Fruit fly (Drosophila melanogaster) whole organism, embryonic: ENCODE results near the gene JMJD5.
A peak's percentile ranks its signal among the peaks of the same experiment; 100 is the strongest.

Experiments
- Atf3 ChIP-seq: fragments of 200-800 bp; sonication (Bioruptor generic); optimal IDR thresholded peaks from 3 replicates; lab custom pipeline; 2016; ENCODE audit warnings: missing biosample characterization, missing genetic modification characterization
- CG12769 ChIP-seq: fragments of 200-800 bp; sonication (Bioruptor generic); optimal IDR thresholded peaks from 2 replicates; lab custom pipeline; 2019; ENCODE audit warnings: missing biosample characterization, mild to moderate bottlenecking, missing genetic modification characterization, moderate library complexity
- CG13424 ChIP-seq: fragments of 200-800 bp; sonication (Bioruptor generic); optimal IDR thresholded peaks from 2 replicates; lab custom pipeline; 2019; ENCODE audit warnings: missing biosample characterization, mild to moderate bottlenecking, missing genetic modification characterization, moderate library complexity
- CG14965 ChIP-seq: fragments of 200-800 bp; sonication (Bioruptor generic); optimal IDR thresholded peaks from 2 replicates; lab custom pipeline; 2016; ENCODE audit warnings: missing biosample characterization, missing genetic modification characterization, borderline replicate concordance
- CG15514 ChIP-seq: fragments of 200-800 bp; sonication (Bioruptor generic); optimal IDR thresholded peaks from 3 replicates; lab custom pipeline; 2017; ENCODE audit warnings: missing biosample characterization, missing genetic modification characterization, mild to moderate bottlenecking, moderate library complexity, missing genetic modification reagents
- CG17359 ChIP-seq: fragments of 200-800 bp; sonication (Bioruptor generic); optimal IDR thresholded peaks from 3 replicates; lab custom pipeline; 2018; ENCODE audit warnings: missing biosample characterization, mild to moderate bottlenecking, missing genetic modification characterization, moderate library complexity
- CG17385 ChIP-seq: fragments of 200-800 bp; sonication (Bioruptor generic); optimal IDR thresholded peaks from 3 replicates; lab custom pipeline; 2018; ENCODE audit warnings: missing biosample characterization, mild to moderate bottlenecking, missing genetic modification characterization
- CG17612 ChIP-seq: fragments of 200-800 bp; sonication (Bioruptor generic); IDR thresholded peaks from 2 replicates; pipeline ENCODE4 v1.3.6; 2022; ENCODE audit warnings: missing biosample characterization, missing genetic modification characterization
- CG1792 ChIP-seq: fragments of 200-800 bp; sonication (Bioruptor generic); optimal IDR thresholded peaks from 2 replicates; lab custom pipeline; 2016; ENCODE audit warnings: missing biosample characterization, missing genetic modification characterization
- CG18262 ChIP-seq: fragments of 200-800 bp; optimal IDR thresholded peaks from 3 replicates; lab custom pipeline; 2019; ENCODE audit warnings: missing biosample characterization, mild to moderate bottlenecking, missing genetic modification characterization, moderate library complexity
- CG18764 ChIP-seq: fragments of 200-800 bp; sonication (Bioruptor generic); optimal IDR thresholded peaks from 3 replicates; lab custom pipeline; 2016; ENCODE audit warnings: missing biosample characterization, missing genetic modification characterization
- CG2712 ChIP-seq: fragments of 200-800 bp; optimal IDR thresholded peaks from 3 replicates; lab custom pipeline; 2019; ENCODE audit warnings: missing biosample characterization, mild to moderate bottlenecking, missing genetic modification characterization, moderate library complexity
- CG31224 ChIP-seq: fragments of 200-800 bp; sonication (Bioruptor generic); IDR thresholded peaks from 2 replicates; pipeline ENCODE4 v1.3.6; 2022; ENCODE audit warnings: missing biosample characterization, missing genetic modification characterization
- CG4424 ChIP-seq: fragments of 200-800 bp; sonication (Bioruptor generic); optimal IDR thresholded peaks from 3 replicates; lab custom pipeline; 2016; ENCODE audit warnings: missing biosample characterization, missing genetic modification characterization
- CG5953 ChIP-seq: fragments of 200-800 bp; sonication (Bioruptor generic); IDR thresholded peaks from 2 replicates; pipeline ENCODE4 v1.3.6; 2022; ENCODE audit warnings: missing biosample characterization, missing genetic modification characterization
- CG6272 ChIP-seq: fragments of 200-800 bp; sonication (Bioruptor generic); IDR thresholded peaks from 2 replicates; pipeline ENCODE4 v1.3.6; 2022; ENCODE audit warnings: missing biosample characterization, missing genetic modification characterization
- CG9609 ChIP-seq: fragments of 200-800 bp; sonication (Bioruptor generic); optimal IDR thresholded peaks from 3 replicates; lab custom pipeline; 2016; ENCODE audit warnings: missing biosample characterization, missing genetic modification characterization
- Dek ChIP-seq: fragments of 200-800 bp; sonication (Bioruptor generic); optimal IDR thresholded peaks from 3 replicates; lab custom pipeline; 2019; ENCODE audit warnings: missing biosample characterization, mild to moderate bottlenecking, missing genetic modification characterization, moderate library complexity
- Gsc ChIP-seq: fragments of 200-800 bp; sonication (Bioruptor generic); IDR thresholded peaks from 2 replicates; pipeline ENCODE4 v1.3.6; 2022; ENCODE audit warnings: missing biosample characterization, missing genetic modification characterization
- NK7.1 ChIP-seq: fragments of 200-800 bp; sonication (Bioruptor generic); optimal IDR thresholded peaks from 3 replicates; lab custom pipeline; 2016; ENCODE audit warnings: missing biosample characterization, missing genetic modification characterization
- Stat92E ChIP-seq, 3 experiments: fragments of >200 bp in 2 of 3; fragments of 200-800 bp in 1 of 3; sonication (Bioruptor generic) in 1 of 3; optimal IDR thresholded peaks; 2 replicates each; lab custom pipeline; 2017 to 2019; ENCODE audit warnings: missing biosample characterization in 3 of 3, missing genetic modification characterization in 3 of 3, mild to moderate bottlenecking in 1 of 3, moderate library complexity in 1 of 3
- TFAM ChIP-seq: fragments of 200-800 bp; sonication (Bioruptor generic); optimal IDR thresholded peaks from 2 replicates; lab custom pipeline; 2017; ENCODE audit warnings: missing biosample characterization, missing genetic modification characterization, inconsistent platforms
- amos ChIP-seq: fragments of 200-800 bp; sonication (Bioruptor generic); IDR thresholded peaks from 2 replicates; pipeline ENCODE4 v1.3.6; 2022; ENCODE audit warnings: missing biosample characterization, missing genetic modification characterization; ENCODE audit not compliant: partially characterized antibody
- ap ChIP-seq: fragments of 200-800 bp; sonication (Bioruptor generic); IDR thresholded peaks from 2 replicates; pipeline ENCODE4 v1.3.6; 2022; ENCODE audit warnings: missing biosample characterization, missing genetic modification characterization
- bsh ChIP-seq, 2 experiments: fragments of 200-800 bp; sonication (Bioruptor generic); optimal IDR thresholded peaks; 2 replicates each; lab custom pipeline; 2017 to 2018; ENCODE audit warnings: mild to moderate bottlenecking in 2 of 2, missing biosample characterization in 2 of 2, missing genetic modification characterization in 2 of 2, moderate library complexity in 1 of 2
- dmrt99B ChIP-seq: fragments of 200-800 bp; sonication (Bioruptor generic); optimal IDR thresholded peaks from 2 replicates; lab custom pipeline; 2018; ENCODE audit warnings: missing biosample characterization, mild to moderate bottlenecking, missing genetic modification characterization, moderate library complexity
- fu2 ChIP-seq: fragments of 200-800 bp; sonication (Bioruptor generic); optimal IDR thresholded peaks from 2 replicates; lab custom pipeline; 2016; ENCODE audit warnings: missing biosample characterization, missing genetic modification characterization
- grn ChIP-seq: fragments of 200-800 bp; sonication (Bioruptor generic); optimal IDR thresholded peaks from 3 replicates; lab custom pipeline; 2017; ENCODE audit warnings: missing biosample characterization, missing genetic modification characterization
- hkb ChIP-seq, 2 experiments: fragments of 200-800 bp in 1 of 2; fragments of >200 bp in 1 of 2; sonication (Bioruptor generic) in 1 of 2; IDR thresholded peaks in 1 of 2; optimal IDR thresholded peaks in 1 of 2; 2 replicates each; pipeline versions ENCODE4 v1.3.6 to Lab custom; 2017 to 2022; ENCODE audit warnings: missing biosample characterization in 1 of 2, missing genetic modification characterization in 1 of 2
- hth ChIP-seq: fragments of >200 bp; optimal IDR thresholded peaks from 2 replicates; lab custom pipeline; 2017; ENCODE audit warnings: inconsistent platforms
- jigr1 ChIP-seq: fragments of 200-800 bp; sonication (Bioruptor generic); IDR thresholded peaks from 3 replicates; pipeline ENCODE4 v1.3.6; 2022; ENCODE audit warnings: missing biosample characterization, missing genetic modification characterization
- kah ChIP-seq: fragments of 200-800 bp; sonication (Bioruptor generic); optimal IDR thresholded peaks from 2 replicates; lab custom pipeline; 2018; ENCODE audit warnings: missing biosample characterization, mild to moderate bottlenecking, missing genetic modification characterization
- lmd ChIP-seq: fragments of 200-800 bp; sonication (Bioruptor generic); IDR thresholded peaks from 2 replicates; pipeline ENCODE4 v1.3.6; 2022; ENCODE audit warnings: missing biosample characterization, missing genetic modification characterization
- peb ChIP-seq: fragments of 200-800 bp; sonication (Bioruptor generic); IDR thresholded peaks from 2 replicates; pipeline ENCODE4 v1.3.6; 2022; ENCODE audit warnings: missing biosample characterization, missing genetic modification characterization
- salm ChIP-seq: fragments of 200-800 bp; sonication (Bioruptor generic); optimal IDR thresholded peaks from 2 replicates; lab custom pipeline; 2018; ENCODE audit warnings: missing biosample characterization, mild to moderate bottlenecking, missing genetic modification characterization
- sens ChIP-seq: fragments of 200-800 bp; sonication (Bioruptor generic); peaks from one replicate; lab custom pipeline; 2016; ENCODE audit warnings: missing biosample characterization, missing genetic modification characterization
- shn ChIP-seq: fragments of 200-800 bp; sonication (Bioruptor generic); optimal IDR thresholded peaks from 3 replicates; lab custom pipeline; 2016; ENCODE audit warnings: missing biosample characterization, missing genetic modification characterization
- slp2 ChIP-seq: fragments of 200-800 bp; sonication (Bioruptor generic); optimal IDR thresholded peaks from 2 replicates; lab custom pipeline; 2016; ENCODE audit warnings: missing biosample characterization, missing genetic modification characterization
- toy ChIP-seq: fragments of 200-800 bp; sonication (Bioruptor generic); IDR thresholded peaks from 2 replicates; pipeline ENCODE4 v1.3.6; 2022; ENCODE audit warnings: missing biosample characterization, missing genetic modification characterization
- unc-4 ChIP-seq: fragments of 200-800 bp; sonication (Bioruptor generic); IDR thresholded peaks from 2 replicates; pipeline ENCODE4 v1.3.6; 2022; ENCODE audit warnings: missing biosample characterization, missing genetic modification characterization; ENCODE audit not compliant: partially characterized antibody
- wek ChIP-seq: fragments of 200-800 bp; sonication (Bioruptor generic); optimal IDR thresholded peaks from 3 replicates; lab custom pipeline; 2018; ENCODE audit warnings: missing biosample characterization, mild to moderate bottlenecking, missing genetic modification characterization, moderate library complexity

The JMJD5 gene

DNA sequence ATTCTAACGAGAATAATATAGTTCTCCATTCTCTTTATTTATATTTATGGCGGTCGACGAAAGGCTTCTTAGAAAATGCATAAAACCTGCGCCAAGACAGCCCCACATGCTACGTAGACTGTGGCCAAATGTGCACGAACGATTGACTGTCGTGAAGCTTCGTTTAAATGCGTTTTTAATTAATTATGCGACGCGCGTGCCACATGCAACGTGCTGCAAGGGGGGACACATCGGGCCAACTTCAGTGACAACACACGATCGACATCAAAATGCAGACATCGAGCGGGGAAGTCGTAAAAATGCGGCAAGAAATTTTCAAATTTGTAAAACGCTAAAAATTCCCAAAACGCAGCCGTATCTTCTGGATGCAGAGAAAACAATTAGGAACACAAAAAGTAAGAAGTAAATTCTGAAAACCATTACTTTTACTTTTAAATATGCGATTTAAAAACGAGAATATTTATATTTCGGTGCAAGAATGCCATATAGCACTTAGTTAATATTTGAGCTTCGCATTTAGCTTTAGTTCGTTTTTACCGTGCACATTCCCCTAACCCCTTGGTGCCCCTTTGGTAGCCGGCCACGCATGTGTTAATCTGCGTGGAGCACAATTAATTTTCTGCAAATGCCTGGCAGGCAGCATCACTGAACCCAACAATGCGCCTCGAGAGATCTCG lies 41.2 kb downstream of the JMJD5 start (continued):
- TF ChIP-seq dmrt99B (tag; lab: Kevin White, UChicago) (peak; percentile 59), Stat92E (GFP tag; optimal IDR thresholded peaks at IDR 0.05; lab: Kevin White, UChicago) (no peak), CG13424 (peak; percentile 5), CG17359 (tag; lab: Kevin White, UChicago) (peak; percentile 49), NK7.1 (GFP tag; lab: Kevin White, UChicago) (no peak), CG18764 (GFP tag; lab: Kevin White, UChicago) (peak; percentile 13), Gsc (GFP tag; lab: Robert Waterston, UW) (no peak), grn (GFP tag; lab: Kevin White, UChicago) (no peak), CG5953 (GFP tag; lab: Robert Waterston, UW) (0 out of 2 replicates have a peak, but pooled peaks have one; percentile 23), CG17612 (GFP tag; lab: Robert Waterston, UW) (no peak), CG14965 (GFP tag; lab: Kevin White, UChicago) (no peak), toy (GFP tag; lab: Robert Waterston, UW) (no peak), amos (no peak), CG6272 (GFP tag; lab: Robert Waterston, UW) (no peak), CG1792 (no peak), CG15514 (GFP tag; lab: Kevin White, UChicago) (no peak), ap (no peak; the same call in 1 of the 2 replicates), lmd (0 out of 2 replicates have a peak, but pooled peaks have one; percentile 17), peb (no peak), CG4424 (GFP tag; lab: Kevin White, UChicago) (peak; percentile 31), CG18262 (tag; lab: Kevin White, UChicago) (peak; percentile 64), TFAM (GFP tag; lab: Kevin White, UChicago) (no peak), hth (lab: Kevin White, UChicago) (no peak), CG9609 (GFP tag; lab: Kevin White, UChicago) (no peak), Atf3 (no peak), kah (GFP tag; lab: Kevin White, UChicago) (no peak), CG17385 (GFP tag; lab: Kevin White, UChicago) (peak; percentile 19), fu2 (GFP tag; lab: Kevin White, UChicago) (no peak), CG12769 (tag; lab: Kevin White, UChicago) (no peak), salm (tag; lab: Kevin White, UChicago) (no peak), sens (GFP tag; lab: Kevin White, UChicago) (peak; percentile 92), CG31224 (GFP tag; lab: Robert Waterston, UW) (no peak), wek (no peak), CG2712 (tag; lab: Kevin White, UChicago) (peak; percentile 61), Dek (tag; lab: Kevin White, UChicago) (no peak), unc-4 (GFP tag; lab: Robert Waterston, UW) (no peak), jigr1 (no peak), shn (GFP tag; lab: Kevin White, UChicago) (no peak), hkb (optimal IDR thresholded peaks at IDR 0.05; lab: Kevin White, UChicago) (no peak), hkb (GFP tag; IDR thresholded peaks at IDR 0.05; lab: Robert Waterston, UW) (peak; percentile 52), slp2 (no peak), bsh (GFP tag; optimal IDR thresholded peaks at IDR 0.05; lab: Kevin White, UChicago) (peak; percentile 15 to 73)
